Worm (Caenorhabditis elegans) whole organism, midembryonic: Measurements from ENCODE around the gene D1054.19.

Experiments used
- T22C8.4 ChIP-seq: fragments of 200-800 bp; sonication (Bioruptor generic); IDR thresholded peaks from 2 replicates; pipeline ENCODE4 v1.3.6; 2022; ENCODE audit warnings: missing genetic modification characterization, missing compliant biosample characterization
- cog-1 ChIP-seq: sonication (generic microtip); optimal IDR thresholded peaks from 2 replicates; lab custom pipeline; 2016; ENCODE audit warnings: missing genetic modification characterization, missing compliant biosample characterization
- flt-1 ChIP-seq: fragments of 200-800 bp; sonication (Bioruptor generic); IDR thresholded peaks from 2 replicates; pipeline ENCODE4 v1.3.6; 2022; ENCODE audit warnings: missing genetic modification characterization, missing compliant biosample characterization
- klf-2 ChIP-seq: fragments of 200-800 bp; sonication (Bioruptor generic); conservative IDR thresholded peaks from 2 replicates; pipeline ENCODE4 v1.3.6; 2022; ENCODE audit warnings: missing genetic modification reagents, missing genetic modification characterization, missing compliant biosample characterization
- med-1 ChIP-seq: sonication (generic microtip); optimal IDR thresholded peaks from 2 replicates; lab custom pipeline; 2017; ENCODE audit warnings: missing genetic modification characterization, mild to moderate bottlenecking, missing compliant biosample characterization, antibody characterized with exemption, missing genetic modification reagents; ENCODE audit not compliant: insufficient read depth
- ref-1 ChIP-seq: fragments of 200-800 bp; sonication (Bioruptor generic); conservative IDR thresholded peaks from 2 replicates; pipeline ENCODE4 v1.3.6; 2022; ENCODE audit warnings: missing genetic modification reagents, missing genetic modification characterization, missing compliant biosample characterization
- tab-1 ChIP-seq: fragments of 200-800 bp; sonication (Bioruptor generic); IDR thresholded peaks from 2 replicates; pipeline ENCODE4 v1.3.6; 2022; ENCODE audit warnings: missing genetic modification characterization, missing compliant biosample characterization
- ztf-23 ChIP-seq: fragments of 200-800 bp; sonication (Bioruptor generic); IDR thresholded peaks from 2 replicates; pipeline ENCODE4 v1.3.6; 2022; ENCODE audit warnings: missing genetic modification reagents, missing genetic modification characterization, missing compliant biosample characterization
- ztf-29 ChIP-seq: fragments of 200-800 bp; sonication (Bioruptor generic); IDR thresholded peaks from 2 replicates; pipeline ENCODE4 v1.3.6; 2022; ENCODE audit warnings: missing genetic modification reagents, missing genetic modification characterization, missing compliant biosample characterization

The D1054.19 gene

ce11 chrV:10795494-10795893, at the start of gene D1054.19:
D1054.19 (plus strand) TSS chrV:10795794.
- no peak for TF ChIP-seq tab-1 (GFP tag; lab: Robert Waterston, UW)
- no peak for TF ChIP-seq cog-1 (tag; lab: Kevin White, UChicago)
- TF ChIP-seq T22C8.4 (GFP tag; lab: Robert Waterston, UW), result no peak
- TF ChIP-seq ztf-29 (GFP tag; lab: Robert Waterston, UW), result no peak

- TF ChIP-seq med-1 (GFP tag; lab: Kevin White, UChicago), result no peak
- no peak for TF ChIP-seq cog-1 (tag; lab: Kevin White, UChicago)
- no peak for TF ChIP-seq tab-1 (GFP tag; lab: Robert Waterston, UW)
- TF ChIP-seq flt-1 (GFP tag; lab: Robert Waterston, UW), result no peak
- no peak for TF ChIP-seq ztf-29 (GFP tag; lab: Robert Waterston, UW)
These were observed 48.2 kb upstream of the D1054.19 start, which contains the start of the genes selt-1.2 and F28H7.2 for ce11 chrV:10747263-10747951. selt-1.2 (minus strand) TSS chrV:10747363. F28H7.2 (plus strand) TSS chrV:10747901.

- no peak for TF ChIP-seq med-1 (GFP tag; lab: Kevin White, UChicago)
These were observed 45.0 kb upstream of the D1054.19 start, which contains the start of gene F28H7.3 for ce11 chrV:10750630-10751029. F28H7.3 (minus strand) TSS chrV:10750788.

- no peak for TF ChIP-seq ztf-23 (GFP tag; lab: Robert Waterston, UW)
- no peak for TF ChIP-seq klf-2 (GFP tag; lab: Robert Waterston, UW)
- no peak for TF ChIP-seq ztf-29 (GFP tag; lab: Robert Waterston, UW)
- TF ChIP-seq tab-1 (GFP tag; lab: Robert Waterston, UW), result no peak
- TF ChIP-seq cog-1 (tag; lab: Kevin White, UChicago), result no peak
These were observed 41.5 kb upstream of the D1054.19 start, which contains the start of gene F28H7.7 for ce11 chrV:10754050-10754449. F28H7.7 (minus strand) TSS chrV:10754150.

ce11 chrV:10756698-10757097, 38.9 kb upstream of the D1054.19 start, which contains the start of gene irld-6:
irld-6 (minus strand) TSS chrV:10756798.
- no peak for TF ChIP-seq ref-1
- no peak for TF ChIP-seq klf-2 (GFP tag; lab: Robert Waterston, UW)

ce11 chrV:10757128-10757527, 38.5 kb upstream of the D1054.19 start:
- TF ChIP-seq flt-1 (GFP tag; lab: Robert Waterston, UW) (no peak), med-1 (GFP tag; lab: Kevin White, UChicago) (no peak), ref-1 (no peak), ztf-29 (GFP tag; lab: Robert Waterston, UW) (no peak), T22C8.4 (GFP tag; lab: Robert Waterston, UW) (no peak), klf-2 (GFP tag; lab: Robert Waterston, UW) (no peak), cog-1 (tag; lab: Kevin White, UChicago) (no peak), tab-1 (GFP tag; lab: Robert Waterston, UW) (no peak), ztf-23 (GFP tag; lab: Robert Waterston, UW) (no peak)

ce11 chrV:10758658-10759057, 36.9 kb upstream of the D1054.19 start, which contains the start of gene F28H7.8:
F28H7.8 (plus strand) TSS chrV:10758958.
- TF ChIP-seq flt-1 (GFP tag; lab: Robert Waterston, UW) (no peak), ztf-23 (GFP tag; lab: Robert Waterston, UW) (no peak), T22C8.4 (GFP tag; lab: Robert Waterston, UW) (no peak), cog-1 (tag; lab: Kevin White, UChicago) (no peak), med-1 (GFP tag; lab: Kevin White, UChicago) (no peak), klf-2 (GFP tag; lab: Robert Waterston, UW) (no peak), ztf-29 (GFP tag; lab: Robert Waterston, UW) (no peak), ref-1 (no peak), tab-1 (GFP tag; lab: Robert Waterston, UW) (no peak)

- TF ChIP-seq T22C8.4 (GFP tag; lab: Robert Waterston, UW), result no peak
- no peak for TF ChIP-seq cog-1 (tag; lab: Kevin White, UChicago)
- no peak for TF ChIP-seq ztf-23 (GFP tag; lab: Robert Waterston, UW)
- TF ChIP-seq med-1 (GFP tag; lab: Kevin White, UChicago), result no peak
- no peak for TF ChIP-seq ref-1
- TF ChIP-seq klf-2 (GFP tag; lab: Robert Waterston, UW), result no peak
- no peak for TF ChIP-seq ztf-29 (GFP tag; lab: Robert Waterston, UW)
- no peak for TF ChIP-seq flt-1 (GFP tag; lab: Robert Waterston, UW)
- TF ChIP-seq tab-1 (GFP tag; lab: Robert Waterston, UW), result no peak
These were observed 34.8 kb upstream of the D1054.19 start for ce11 chrV:10760839-10761238.

ce11 chrV:10762695-10763094, 32.9 kb upstream of the D1054.19 start, which contains the start of gene sre-6:
sre-6 (minus strand) TSS chrV:10762795.
- TF ChIP-seq T22C8.4 (GFP tag; lab: Robert Waterston, UW), result no peak
- no peak for TF ChIP-seq klf-2 (GFP tag; lab: Robert Waterston, UW)
- no peak for TF ChIP-seq cog-1 (tag; lab: Kevin White, UChicago)
- no peak for TF ChIP-seq ztf-29 (GFP tag; lab: Robert Waterston, UW)
- TF ChIP-seq flt-1 (GFP tag; lab: Robert Waterston, UW), result no peak
- TF ChIP-seq ref-1, result no peak
- TF ChIP-seq med-1 (GFP tag; lab: Kevin White, UChicago), result no peak
- no peak for TF ChIP-seq ztf-23 (GFP tag; lab: Robert Waterston, UW)
- TF ChIP-seq tab-1 (GFP tag; lab: Robert Waterston, UW), result no peak

ce11 chrV:10764066-10764465, 31.5 kb upstream of the D1054.19 start, which contains the start of gene ocr-1:
ocr-1 (plus strand) TSS chrV:10764366.
- TF ChIP-seq tab-1 (GFP tag; lab: Robert Waterston, UW), result no peak
- no peak for TF ChIP-seq ref-1
- TF ChIP-seq ztf-29 (GFP tag; lab: Robert Waterston, UW), result no peak
- no peak for TF ChIP-seq klf-2 (GFP tag; lab: Robert Waterston, UW)
- TF ChIP-seq flt-1 (GFP tag; lab: Robert Waterston, UW), result no peak
- no peak for TF ChIP-seq ztf-23 (GFP tag; lab: Robert Waterston, UW)
- TF ChIP-seq cog-1 (tag; lab: Kevin White, UChicago), result no peak
- no peak for TF ChIP-seq med-1 (GFP tag; lab: Kevin White, UChicago)
- TF ChIP-seq T22C8.4 (GFP tag; lab: Robert Waterston, UW), result no peak
